Fruit fly (Drosophila melanogaster): Measurements from ENCODE around the gene Ppm1.

Ppm1 gene

dm6 chr3L:619427-620308, 38.5 kb downstream of the Ppm1 start:
- TF ChIP-seq Ets98B (GFP tag; IDR thresholded peaks at IDR 0.05) (no peak), Pif1B (GFP tag; optimal IDR thresholded peaks at IDR 0.05) (peak; percentile 78), Snoo (tag; optimal IDR thresholded peaks at IDR 0.05) (peak; percentile 79), CG10348 (GFP tag; IDR thresholded peaks at IDR 0.05) (no peak), Pif1A (GFP tag; optimal IDR thresholded peaks at IDR 0.05) (peak; percentile 75), fd96Ca (GFP tag; IDR thresholded peaks at IDR 0.05) (no peak), D1 (tag; optimal IDR thresholded peaks at IDR 0.05) (peak; percentile 74), CG13204 (GFP tag; optimal IDR thresholded peaks at IDR 0.05) (no peak), CG4496 (GFP tag; IDR thresholded peaks at IDR 0.05) (0 out of 3 replicates have a peak, but pooled peaks have one; percentile 10), rn (GFP tag; IDR thresholded peaks at IDR 0.05) (no peak), CG12605 (GFP tag; IDR thresholded peaks at IDR 0.05) (peak; percentile 53), CG14655 (GFP tag; optimal IDR thresholded peaks at IDR 0.05) (peak; percentile 89), EcR (GFP tag; optimal IDR thresholded peaks at IDR 0.05) (no peak), CG9948 (tag; optimal IDR thresholded peaks at IDR 0.05) (peak; percentile 88), gl (tag; optimal IDR thresholded peaks at IDR 0.05) (peak; percentile 22), CG17806 (tag; optimal IDR thresholded peaks at IDR 0.05) (peak; percentile 87), CG34367 (tag; optimal IDR thresholded peaks at IDR 0.05) (peak; percentile 80), CG8301 (tag; optimal IDR thresholded peaks at IDR 0.05) (peak; percentile 79), CG32121 (GFP tag; IDR thresholded peaks at IDR 0.05) (no peak), CG15710 (tag; optimal IDR thresholded peaks at IDR 0.05) (peak; percentile 83), CG8159 (tag; optimal IDR thresholded peaks at IDR 0.05) (peak; percentile 90)

dm6 chr3L:621097-621967, 40.2 kb downstream of the Ppm1 start:
- TF ChIP-seq CG10348 (GFP tag; IDR thresholded peaks at IDR 0.05) (no peak), gl (tag; optimal IDR thresholded peaks at IDR 0.05) (peak; percentile 88), EcR (GFP tag; optimal IDR thresholded peaks at IDR 0.05) (peak; percentile 46), Ets98B (GFP tag; IDR thresholded peaks at IDR 0.05) (peak; percentile 71), CG14655 (GFP tag; optimal IDR thresholded peaks at IDR 0.05) (peak; percentile 94), CG8301 (tag; optimal IDR thresholded peaks at IDR 0.05) (peak; percentile 92), fd96Ca (GFP tag; IDR thresholded peaks at IDR 0.05) (peak; percentile 81), Pif1A (GFP tag; optimal IDR thresholded peaks at IDR 0.05) (peak; percentile 93), Pif1B (GFP tag; optimal IDR thresholded peaks at IDR 0.05) (peak; percentile 95), CG4496 (GFP tag; IDR thresholded peaks at IDR 0.05) (peak; percentile 89), CG9948 (tag; optimal IDR thresholded peaks at IDR 0.05) (peak; percentile 94), Snoo (tag; optimal IDR thresholded peaks at IDR 0.05) (peak; percentile 90), CG8159 (tag; optimal IDR thresholded peaks at IDR 0.05) (peak; percentile 96), CG32121 (GFP tag; IDR thresholded peaks at IDR 0.05) (peak; percentile 36; the same call in 1 of the 2 replicates), CG13204 (GFP tag; optimal IDR thresholded peaks at IDR 0.05) (peak; percentile 85), rn (GFP tag; IDR thresholded peaks at IDR 0.05) (peak; percentile 65), CG12605 (GFP tag; IDR thresholded peaks at IDR 0.05) (peak; percentile 76), CG34367 (tag; optimal IDR thresholded peaks at IDR 0.05) (peak; percentile 95), CG15710 (tag; optimal IDR thresholded peaks at IDR 0.05) (peak; percentile 95), D1 (tag; optimal IDR thresholded peaks at IDR 0.05) (peak; percentile 90), CG17806 (tag; optimal IDR thresholded peaks at IDR 0.05) (peak; percentile 96)

dm6 chr3L:622357-622834, 41.3 kb downstream of the Ppm1 start:
- TF ChIP-seq fd96Ca (GFP tag; IDR thresholded peaks at IDR 0.05) (no peak), CG9948 (tag; optimal IDR thresholded peaks at IDR 0.05) (peak; percentile 94), CG8301 (tag; optimal IDR thresholded peaks at IDR 0.05) (peak; percentile 73), CG15710 (tag; optimal IDR thresholded peaks at IDR 0.05) (peak; percentile 87), EcR (GFP tag; optimal IDR thresholded peaks at IDR 0.05) (no peak), CG10348 (GFP tag; IDR thresholded peaks at IDR 0.05) (no peak), Snoo (tag; optimal IDR thresholded peaks at IDR 0.05) (peak; percentile 55), CG14655 (GFP tag; optimal IDR thresholded peaks at IDR 0.05) (peak; percentile 88), CG12605 (GFP tag; IDR thresholded peaks at IDR 0.05) (no peak), gl (tag; optimal IDR thresholded peaks at IDR 0.05) (peak; percentile 64), D1 (tag; optimal IDR thresholded peaks at IDR 0.05) (peak; percentile 83), Ets98B (GFP tag; IDR thresholded peaks at IDR 0.05) (no peak), CG4496 (GFP tag; IDR thresholded peaks at IDR 0.05) (peak; percentile 42; the same call in 1 of the 3 replicates), CG34367 (tag; optimal IDR thresholded peaks at IDR 0.05) (peak; percentile 84), CG32121 (GFP tag; IDR thresholded peaks at IDR 0.05) (no peak), Pif1B (GFP tag; optimal IDR thresholded peaks at IDR 0.05) (peak; percentile 63), CG13204 (GFP tag; optimal IDR thresholded peaks at IDR 0.05) (peak; percentile 25), Pif1A (GFP tag; optimal IDR thresholded peaks at IDR 0.05) (peak; percentile 67), CG8159 (tag; optimal IDR thresholded peaks at IDR 0.05) (peak; percentile 93), rn (GFP tag; IDR thresholded peaks at IDR 0.05) (no peak), CG17806 (tag; optimal IDR thresholded peaks at IDR 0.05) (peak; percentile 90)

- TF ChIP-seq Ets98B (GFP tag; IDR thresholded peaks at IDR 0.05), result peak; percentile 60
- peak; percentile 15 for TF ChIP-seq Pif1B (GFP tag; optimal IDR thresholded peaks at IDR 0.05)
- TF ChIP-seq CG13204 (GFP tag; optimal IDR thresholded peaks at IDR 0.05), result no peak
- TF ChIP-seq CG8301 (tag; optimal IDR thresholded peaks at IDR 0.05), result peak; percentile 50
- no peak for TF ChIP-seq Snoo (tag; optimal IDR thresholded peaks at IDR 0.05)
- TF ChIP-seq CG17806 (tag; optimal IDR thresholded peaks at IDR 0.05), result peak; percentile 59
- TF ChIP-seq CG12605 (GFP tag; IDR thresholded peaks at IDR 0.05), result no peak
- no peak for TF ChIP-seq EcR (GFP tag; optimal IDR thresholded peaks at IDR 0.05)
- peak; percentile 43 for TF ChIP-seq CG15710 (tag; optimal IDR thresholded peaks at IDR 0.05)
- peak; percentile 71 for TF ChIP-seq CG32121 (GFP tag; IDR thresholded peaks at IDR 0.05)
- peak; percentile 61 for TF ChIP-seq Pif1A (GFP tag; optimal IDR thresholded peaks at IDR 0.05)
- no peak for TF ChIP-seq gl (tag; optimal IDR thresholded peaks at IDR 0.05)
- 0 out of 2 replicates have a peak, but pooled peaks have one; percentile 25 for TF ChIP-seq rn (GFP tag; IDR thresholded peaks at IDR 0.05)
- TF ChIP-seq CG4496 (GFP tag; IDR thresholded peaks at IDR 0.05), result peak; percentile 80; the same call in 2 of the 3 replicates
- TF ChIP-seq CG34367 (tag; optimal IDR thresholded peaks at IDR 0.05), result peak; percentile 28
- TF ChIP-seq CG8159 (tag; optimal IDR thresholded peaks at IDR 0.05), result peak; percentile 48
- no peak for TF ChIP-seq CG10348 (GFP tag; IDR thresholded peaks at IDR 0.05)
- peak; percentile 63 for TF ChIP-seq CG14655 (GFP tag; optimal IDR thresholded peaks at IDR 0.05)
- peak; percentile 60 for TF ChIP-seq CG9948 (tag; optimal IDR thresholded peaks at IDR 0.05)
- TF ChIP-seq fd96Ca (GFP tag; IDR thresholded peaks at IDR 0.05), result peak; percentile 62; the same call in 1 of the 3 replicates
- TF ChIP-seq D1 (tag; optimal IDR thresholded peaks at IDR 0.05), result no peak
Measured at dm6 chr3L:623556-623955, 42.4 kb downstream of the Ppm1 start.

Data from whole organism, pupa.